Worm (Caenorhabditis elegans): ENCODE data around the gene Y47D7A.9.

DNA sequence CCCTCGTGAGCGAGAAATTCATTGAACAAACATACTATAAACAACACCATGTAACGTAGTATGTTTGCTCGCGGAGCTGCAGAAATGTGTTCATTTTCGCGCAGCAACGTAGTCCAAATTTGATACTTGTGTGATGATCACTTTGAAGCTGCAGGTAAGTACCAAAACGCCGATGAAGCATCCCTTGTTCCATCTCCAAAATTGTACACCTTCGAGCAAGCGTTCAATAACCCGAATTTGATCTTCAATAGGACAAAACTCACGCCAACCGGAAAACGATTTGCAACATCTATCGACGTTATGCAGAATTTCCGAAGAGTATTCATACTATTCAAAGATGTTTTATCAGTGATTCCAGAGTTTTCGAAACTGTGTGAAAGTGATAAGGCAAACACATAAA, 13.1 kb downstream of the Y47D7A.9 start, which contains the start of gene Y47D7A.3:
- TF ChIP-seq R02D3.7 (tag; optimal IDR thresholded peaks at IDR 0.05) (no peak), nhr-11 (tag; optimal IDR thresholded peaks at IDR 0.05) (no peak), mep-1 (tag; optimal IDR thresholded peaks at IDR 0.05) (no peak), unc-62 (GFP tag; optimal IDR thresholded peaks at IDR 0.05 in 1 of 2) (no peak), unc-62 (tag; optimal IDR thresholded peaks at IDR 0.05) (no peak), lin-13 (GFP tag; optimal IDR thresholded peaks at IDR 0.05) (no peak), zip-2 (tag; optimal IDR thresholded peaks at IDR 0.05) (no peak), nhr-237 (tag; optimal IDR thresholded peaks at IDR 0.05) (no peak), fkh-10 (GFP tag; optimal IDR thresholded peaks at IDR 0.05) (no peak), unc-39 (tag; optimal IDR thresholded peaks at IDR 0.05) (no peak), egl-27 (tag; optimal IDR thresholded peaks at IDR 0.05) (no peak), pha-4 (GFP tag; IDR thresholded peaks at IDR 0.05) (no peak), pha-4 (tag; optimal IDR thresholded peaks at IDR 0.05) (no peak)

Measured in whole organism, L4 larva.